Worm (Caenorhabditis elegans): ENCODE data around the gene aat-8.

The aat-8 gene

ce11 chrIV:3853557-3853956, 11.3 kb downstream of the aat-8 start:
- TF ChIP-seq tra-1 (GFP tag; IDR thresholded peaks at IDR 0.05) (no peak), arid-1 (GFP tag; conservative IDR thresholded peaks at IDR 0.05) (no peak), madf-9 (GFP tag; conservative IDR thresholded peaks at IDR 0.05) (no peak), ceh-82 (tag; optimal IDR thresholded peaks at IDR 0.05) (no peak), lin-1 (GFP tag; IDR thresholded peaks at IDR 0.05) (no peak), fos-1 (tag; optimal IDR thresholded peaks at IDR 0.05) (no peak), dmd-9 (GFP tag; IDR thresholded peaks at IDR 0.05) (no peak), zip-2 (tag; optimal IDR thresholded peaks at IDR 0.05) (no peak), F10B5.3 (tag; optimal IDR thresholded peaks at IDR 0.05) (no peak), lin-15B (tag; optimal IDR thresholded peaks at IDR 0.05) (no peak)

DNA sequence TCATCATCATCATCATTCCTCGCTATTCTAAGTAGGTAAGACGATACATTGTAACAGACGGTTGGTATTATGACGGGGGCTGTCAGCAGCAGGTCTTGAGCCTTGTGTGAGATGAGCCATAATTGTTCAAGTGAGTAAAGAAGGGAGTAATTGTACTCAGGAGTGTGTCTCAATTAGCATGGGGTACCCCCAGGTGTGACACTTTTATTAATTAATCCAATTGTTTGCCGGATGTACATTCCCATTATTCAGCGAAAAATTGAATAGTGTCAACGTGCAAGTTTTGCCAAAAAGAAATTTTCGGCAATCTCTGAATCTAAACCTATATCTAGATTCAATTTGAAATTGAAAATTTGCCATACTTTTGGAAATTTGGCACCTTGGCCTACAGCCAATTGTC, 15.9 kb downstream of the aat-8 start:
- TF ChIP-seq nhr-76 (tag; optimal IDR thresholded peaks at IDR 0.05) (no peak), ztf-7 (tag; optimal IDR thresholded peaks at IDR 0.05) (no peak), lin-38 (GFP tag; IDR thresholded peaks at IDR 0.05) (no peak), nhr-48 (tag; optimal IDR thresholded peaks at IDR 0.05) (no peak), egl-27 (tag; optimal IDR thresholded peaks at IDR 0.05) (no peak), ztf-11 (tag; optimal IDR thresholded peaks at IDR 0.05) (no peak), R02D3.7 (tag; optimal IDR thresholded peaks at IDR 0.05) (no peak), nhr-77 (tag; optimal IDR thresholded peaks at IDR 0.05) (no peak), tra-1 (GFP tag; IDR thresholded peaks at IDR 0.05) (no peak), daf-12 (tag; optimal IDR thresholded peaks at IDR 0.05) (no peak), F49E8.2 (tag; optimal IDR thresholded peaks at IDR 0.05; ENCODE audit: borderline replicate concordance) (no peak), lim-7 (GFP tag; IDR thresholded peaks at IDR 0.05) (no peak), lin-29 (GFP tag; IDR thresholded peaks at IDR 0.05) (no peak), ceh-32 (tag; optimal IDR thresholded peaks at IDR 0.05; ENCODE audit: poor library complexity) (no peak), ctbp-1 (GFP tag; IDR thresholded peaks at IDR 0.05) (no peak), ceh-62 (tag; optimal IDR thresholded peaks at IDR 0.05) (no peak)

ce11 chrIV:3847489-3847888, 17.4 kb downstream of the aat-8 start:
- no peak for TF ChIP-seq sdz-12 (GFP tag; optimal IDR thresholded peaks at IDR 0.05)
- TF ChIP-seq hlh-30 (tag; optimal IDR thresholded peaks at IDR 0.05; ENCODE audit: insufficient read depth), result no peak
- no peak for TF ChIP-seq F49E8.2 (tag; optimal IDR thresholded peaks at IDR 0.05; ENCODE audit: borderline replicate concordance)
- TF ChIP-seq lin-13 (GFP tag; optimal IDR thresholded peaks at IDR 0.05), result no peak
- TF ChIP-seq mdt-29 (GFP tag; IDR thresholded peaks at IDR 0.05), result no peak
- no peak for TF ChIP-seq lsy-2 (tag; optimal IDR thresholded peaks at IDR 0.05)
- TF ChIP-seq aha-1 (tag), result no peak
- no peak for TF ChIP-seq zip-11 (GFP tag; IDR thresholded peaks at IDR 0.05)
- no peak for TF ChIP-seq attf-4 (tag; optimal IDR thresholded peaks at IDR 0.05)
- no peak for TF ChIP-seq egl-43 (GFP tag; IDR thresholded peaks at IDR 0.05)

ce11 chrIV:3844584-3844983, 20.3 kb downstream of the aat-8 start:
- TF ChIP-seq F44E2.7 (GFP tag; IDR thresholded peaks at IDR 0.05), result no peak
- no peak for TF ChIP-seq D1046.2 (GFP tag; IDR thresholded peaks at IDR 0.05)
- no peak for TF ChIP-seq aha-1 (tag)
- TF ChIP-seq zag-1 (tag; optimal IDR thresholded peaks at IDR 0.05), result no peak
- no peak for TF ChIP-seq pha-4 (GFP tag; IDR thresholded peaks at IDR 0.05)
- TF ChIP-seq pha-4 (tag; optimal IDR thresholded peaks at IDR 0.05), result no peak
- TF ChIP-seq jun-1 (tag; optimal IDR thresholded peaks at IDR 0.05), result no peak
- TF ChIP-seq lin-38 (GFP tag; IDR thresholded peaks at IDR 0.05), result no peak
- no peak for TF ChIP-seq attf-4 (tag; optimal IDR thresholded peaks at IDR 0.05)
- TF ChIP-seq zfp-2 (tag; optimal IDR thresholded peaks at IDR 0.05), result no peak
- no peak for TF ChIP-seq lin-13 (GFP tag; optimal IDR thresholded peaks at IDR 0.05)
